Fruit fly (Drosophila melanogaster): Measurements from ENCODE around the gene CG33288.

Gene CG33288

dm6 chr3L:21433098-21433497, 5.5 kb downstream of the CG33288 start, which contains the start of the genes barc and Aef1 (continued):
- TF ChIP-seq CG8319 (GFP tag; optimal IDR thresholded peaks at IDR 0.05) (peak; percentile 75), Sox14 (GFP tag; optimal IDR thresholded peaks at IDR 0.05) (peak; percentile 89), CG31627 (GFP tag; optimal IDR thresholded peaks at IDR 0.05) (peak; percentile 93), CG4318 (GFP tag; optimal IDR thresholded peaks at IDR 0.05) (peak; percentile 74), ss (GFP tag; optimal IDR thresholded peaks at IDR 0.05) (no peak), lz (GFP tag; optimal IDR thresholded peaks at IDR 0.05) (peak; percentile 90), CG3919 (GFP tag; optimal IDR thresholded peaks at IDR 0.05) (peak; percentile 79), dac (GFP tag; optimal IDR thresholded peaks at IDR 0.05) (peak; percentile 81), Hr4 (GFP tag; optimal IDR thresholded peaks at IDR 0.05) (peak; percentile 87), Eip93F (GFP tag; optimal IDR thresholded peaks at IDR 0.05) (peak; percentile 45), Blimp-1 (GFP tag; optimal IDR thresholded peaks at IDR 0.05) (peak; percentile 39), CG34406 (GFP tag; optimal IDR thresholded peaks at IDR 0.05) (peak; percentile 67), CG10669 (GFP tag; optimal IDR thresholded peaks at IDR 0.05) (no peak), pdm3 (GFP tag; optimal IDR thresholded peaks at IDR 0.05) (peak; percentile 88), CG16779 (tag; optimal IDR thresholded peaks at IDR 0.05) (no peak), Sox15 (GFP tag; optimal IDR thresholded peaks at IDR 0.05) (peak; percentile 85), Lpt (GFP tag; optimal IDR thresholded peaks at IDR 0.05) (peak; percentile 74), CG7368 (GFP tag; optimal IDR thresholded peaks at IDR 0.05) (peak; percentile 56), esn (GFP tag; optimal IDR thresholded peaks at IDR 0.05) (peak; percentile 88)

DNA sequence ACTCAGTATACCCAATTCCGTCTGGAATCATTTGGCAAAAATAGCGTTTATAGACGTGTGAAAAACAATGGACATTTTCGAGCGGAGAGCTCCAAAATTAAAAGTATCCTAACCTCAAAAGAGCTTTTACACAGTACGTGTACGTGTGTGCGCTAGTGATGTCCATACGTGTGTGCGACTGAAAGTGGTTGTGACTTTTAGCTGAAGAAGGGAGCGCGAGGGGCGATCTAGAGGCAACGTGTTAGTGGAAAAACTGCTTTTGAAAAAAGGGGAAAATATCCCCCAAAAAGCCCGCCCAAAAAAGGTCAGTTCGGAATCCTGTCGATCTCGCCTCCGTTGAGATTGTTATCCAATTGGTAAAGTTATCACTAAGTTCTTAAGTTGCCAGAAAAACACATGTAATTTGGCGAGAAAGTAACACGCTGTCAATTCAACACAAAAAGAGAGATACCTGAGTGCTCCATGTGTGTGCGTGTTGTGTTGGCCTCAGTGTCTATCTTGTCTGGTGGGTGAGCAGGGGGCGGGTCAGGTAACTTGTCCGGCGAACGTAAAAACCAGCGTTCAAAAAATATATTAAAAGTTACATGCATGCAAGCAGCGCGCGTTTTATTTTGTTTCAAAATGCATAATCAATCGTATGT, 6.3 kb downstream of the CG33288 start:
- no peak for TF ChIP-seq Met (GFP tag; optimal IDR thresholded peaks at IDR 0.05)
- peak; percentile 45 for TF ChIP-seq Blimp-1 (GFP tag; optimal IDR thresholded peaks at IDR 0.05)
- TF ChIP-seq CG15336 (GFP tag; IDR thresholded peaks at IDR 0.05), result peak; percentile 14; the same call in 1 of the 2 replicates

- TF ChIP-seq CG7368 (GFP tag; optimal IDR thresholded peaks at IDR 0.05) (no peak), CG32006 (GFP tag; optimal IDR thresholded peaks at IDR 0.05) (no peak), CG15336 (GFP tag; IDR thresholded peaks at IDR 0.05) (no peak), fd85E (GFP tag; optimal IDR thresholded peaks at IDR 0.05) (no peak), CG34406 (GFP tag; optimal IDR thresholded peaks at IDR 0.05) (no peak), CG6792 (GFP tag; optimal IDR thresholded peaks at IDR 0.05) (no peak), CG11294 (GFP tag; IDR thresholded peaks at IDR 0.05) (no peak), dsx (GFP tag; optimal IDR thresholded peaks at IDR 0.05; ENCODE audit: poor library complexity, severe bottlenecking) (no peak), acj6 (GFP tag; optimal IDR thresholded peaks at IDR 0.05) (no peak), ss (GFP tag; optimal IDR thresholded peaks at IDR 0.05) (no peak), Eip75B (GFP tag; optimal IDR thresholded peaks at IDR 0.05) (no peak), CG16779 (tag; optimal IDR thresholded peaks at IDR 0.05) (no peak)
Measured at dm6 chr3L:21436089-21436488, 8.5 kb downstream of the CG33288 start.

- no peak for TF ChIP-seq esn (GFP tag; optimal IDR thresholded peaks at IDR 0.05)
Measured at dm6 chr3L:21441216-21441813, 13.7 kb downstream of the CG33288 start, which contains the start of gene CG5664. Gene CG5664, minus strand, starts transcription at chr3L:21441363.

- TF ChIP-seq lz (GFP tag; optimal IDR thresholded peaks at IDR 0.05) (no peak), CG11294 (GFP tag; IDR thresholded peaks at IDR 0.05) (no peak), svp (GFP tag) (no peak), Met (GFP tag; optimal IDR thresholded peaks at IDR 0.05) (no peak), CG10669 (GFP tag; optimal IDR thresholded peaks at IDR 0.05) (no peak), Ets21C (GFP tag; optimal IDR thresholded peaks at IDR 0.05) (no peak), spab (GFP tag; optimal IDR thresholded peaks at IDR 0.05) (no peak), CG8119 (GFP tag; IDR thresholded peaks at IDR 0.05) (no peak), acj6 (GFP tag; optimal IDR thresholded peaks at IDR 0.05) (no peak), CG8319 (GFP tag; optimal IDR thresholded peaks at IDR 0.05) (no peak), Sox15 (GFP tag; optimal IDR thresholded peaks at IDR 0.05) (no peak)
Measured at dm6 chr3L:21444719-21445118, 17.1 kb downstream of the CG33288 start, which contains the start of gene Alp1. Gene Alp1, minus strand, starts transcription at chr3L:21444819.

Data from whole organism, prepupa.